Worm (Caenorhabditis elegans) whole organism, L4 larva: ENCODE results near the gene tsp-10.

Source experiments
- F49E8.2 ChIP-seq: sonication (generic microtip); optimal IDR thresholded peaks from 2 replicates; lab custom pipeline; 2016; ENCODE audit warnings: missing compliant biosample characterization, mild to moderate bottlenecking, missing genetic modification characterization, borderline replicate concordance
- aly-2 ChIP-seq: sonication (generic microtip); optimal IDR thresholded peaks from 2 replicates; lab custom pipeline; 2018; ENCODE audit warnings: missing biosample characterization, missing genetic modification characterization
- ama-1 ChIP-seq: fragments of 150-350 bp; optimal IDR thresholded peaks from 2 replicates; lab custom pipeline; 2014; ENCODE audit warnings: inconsistent platforms, mixed read lengths
- ces-1 ChIP-seq: fragments of 150-350 bp; sonication (generic microtip); optimal IDR thresholded peaks from 4 replicates; lab custom pipeline; 2014; ENCODE audit warnings: missing biosample characterization, missing genetic modification reagents, missing genetic modification characterization
- egl-27 ChIP-seq: sonication (generic microtip); optimal IDR thresholded peaks from 3 replicates; lab custom pipeline; 2017; ENCODE audit warnings: missing biosample characterization, missing genetic modification reagents, missing genetic modification characterization
- hlh-11 ChIP-seq: fragments of 200-800 bp; sonication (Bioruptor generic); optimal IDR thresholded peaks from 2 replicates; lab custom pipeline; 2018; ENCODE audit warnings: mild to moderate bottlenecking, missing genetic modification characterization, missing compliant biosample characterization
- jun-1 ChIP-seq: fragments of 150-350 bp; optimal IDR thresholded peaks from 2 replicates; lab custom pipeline; 2014; ENCODE audit warnings: missing biosample characterization, missing genetic modification reagents, missing genetic modification characterization
- lin-13 ChIP-seq: fragments of 150-350 bp; optimal IDR thresholded peaks from 2 replicates; lab custom pipeline; 2014; ENCODE audit warnings: missing biosample characterization, missing genetic modification reagents, missing genetic modification characterization
- nhr-237 ChIP-seq: sonication (generic microtip); optimal IDR thresholded peaks from 2 replicates; lab custom pipeline; 2017; ENCODE audit warnings: missing biosample characterization, missing genetic modification characterization
- nhr-42 ChIP-seq: fragments of 200-800 bp; sonication (Bioruptor generic); IDR thresholded peaks from 2 replicates; pipeline ENCODE4 v1.3.6; 2022; ENCODE audit warnings: missing genetic modification characterization, missing compliant biosample characterization
- nhr-77 ChIP-seq: fragments of 150-350 bp; optimal IDR thresholded peaks from 2 replicates; lab custom pipeline; 2014; ENCODE audit warnings: missing biosample characterization, missing genetic modification characterization
- saeg-2 ChIP-seq: fragments of 200-800 bp; sonication (Bioruptor generic); IDR thresholded peaks from 2 replicates; pipeline ENCODE4 v1.3.6; 2022; ENCODE audit warnings: missing genetic modification reagents, missing genetic modification characterization, missing compliant biosample characterization
- unc-39 ChIP-seq: sonication (generic microtip); optimal IDR thresholded peaks from 2 replicates; lab custom pipeline; 2017; ENCODE audit warnings: missing biosample characterization, missing genetic modification characterization
- ztf-11 ChIP-seq: fragments of 150-350 bp; optimal IDR thresholded peaks from 2 replicates; lab custom pipeline; 2014; ENCODE audit warnings: missing biosample characterization, missing genetic modification characterization

- no peak for TF ChIP-seq F49E8.2
- no peak for TF ChIP-seq lin-13 (GFP tag; lab: Kevin White, UChicago)
- TF ChIP-seq egl-27 (tag; lab: Kevin White, UChicago): no peak
- no peak for TF ChIP-seq aly-2 (tag; lab: Kevin White, UChicago)
- TF ChIP-seq ztf-11 (tag; lab: Kevin White, UChicago): no peak
- peak; percentile 19 for TF ChIP-seq ama-1
- no peak for TF ChIP-seq nhr-42 (GFP tag; lab: Robert Waterston, UW)
- peak; percentile 69 for TF ChIP-seq hlh-11 (tag; lab: Kevin White, UChicago)
- TF ChIP-seq jun-1 (tag; lab: Kevin White, UChicago): no peak
- no peak for TF ChIP-seq nhr-237
- TF ChIP-seq unc-39 (tag; lab: Kevin White, UChicago): no peak
- no peak for TF ChIP-seq ces-1 (GFP tag; lab: Kevin White, UChicago)
- TF ChIP-seq nhr-77 (tag; lab: Kevin White, UChicago): no peak
- TF ChIP-seq saeg-2 (GFP tag; lab: Robert Waterston, UW): no peak
These were observed 34.6 kb upstream of the tsp-10 start, which contains the start of gene gyf-1 for ce11 chrII:6683663-6684285.
